Fruit fly (Drosophila melanogaster) whole organism, embryonic: Measurements from ENCODE around the gene Rh3.

Source experiments
- Abd-B ChIP-seq: fragments of 200-800 bp; sonication (Bioruptor generic); optimal IDR thresholded peaks from 2 replicates; lab custom pipeline; 2018; ENCODE audit warnings: missing biosample characterization, mild to moderate bottlenecking, missing genetic modification characterization, moderate library complexity
- Atf3 ChIP-seq: fragments of 200-800 bp; sonication (Bioruptor generic); optimal IDR thresholded peaks from 3 replicates; lab custom pipeline; 2016; ENCODE audit warnings: missing biosample characterization, missing genetic modification characterization
- Bteb2 ChIP-seq: fragments of 200-800 bp; sonication (Bioruptor generic); optimal IDR thresholded peaks from 2 replicates; lab custom pipeline; 2016; ENCODE audit warnings: missing biosample characterization, missing genetic modification characterization
- CG10462 ChIP-seq: fragments of 200-800 bp; sonication (Bioruptor generic); optimal IDR thresholded peaks from 2 replicates; lab custom pipeline; 2016; ENCODE audit warnings: missing biosample characterization, missing genetic modification characterization
- CG12104 ChIP-seq: fragments of 200-800 bp; sonication (Bioruptor generic); optimal IDR thresholded peaks from 3 replicates; lab custom pipeline; 2016; ENCODE audit warnings: missing biosample characterization, missing genetic modification characterization
- CG12659 ChIP-seq: fragments of 200-800 bp; sonication (Bioruptor generic); optimal IDR thresholded peaks from 3 replicates; lab custom pipeline; 2017; ENCODE audit warnings: mild to moderate bottlenecking, missing biosample characterization, missing genetic modification reagents, missing genetic modification characterization
- CG13424 ChIP-seq: fragments of 200-800 bp; sonication (Bioruptor generic); optimal IDR thresholded peaks from 2 replicates; lab custom pipeline; 2019; ENCODE audit warnings: missing biosample characterization, mild to moderate bottlenecking, missing genetic modification characterization, moderate library complexity
- CG13775 ChIP-seq: fragments of 200-800 bp; sonication (Bioruptor generic); optimal IDR thresholded peaks from 3 replicates; lab custom pipeline; 2017; ENCODE audit warnings: missing biosample characterization, mild to moderate bottlenecking, missing genetic modification characterization
- CG14710 ChIP-seq: fragments of 200-800 bp; sonication (Bioruptor generic); optimal IDR thresholded peaks from 3 replicates; lab custom pipeline; 2019; ENCODE audit warnings: missing biosample characterization, mild to moderate bottlenecking, missing genetic modification characterization, moderate library complexity
- CG16813 ChIP-seq: fragments of 200-800 bp; sonication (Bioruptor generic); IDR thresholded peaks from 3 replicates; pipeline ENCODE4 v1.3.6; 2022; ENCODE audit warnings: missing biosample characterization, missing genetic modification characterization; ENCODE audit not compliant: partially characterized antibody
- CG17912 ChIP-seq: fragments of 200-800 bp; sonication (Bioruptor generic); optimal IDR thresholded peaks from 2 replicates; lab custom pipeline; 2018; ENCODE audit warnings: missing biosample characterization, mild to moderate bottlenecking, missing genetic modification characterization
- CG2116 ChIP-seq: fragments of 200-800 bp; sonication (Bioruptor generic); optimal IDR thresholded peaks from 3 replicates; lab custom pipeline; 2018; ENCODE audit warnings: missing biosample characterization, mild to moderate bottlenecking, missing genetic modification characterization
- CG2678 ChIP-seq: fragments of 200-800 bp; sonication (Bioruptor generic); optimal IDR thresholded peaks from 3 replicates; lab custom pipeline; 2019; ENCODE audit warnings: missing biosample characterization, mild to moderate bottlenecking, missing genetic modification characterization, moderate library complexity
- CG30431 ChIP-seq: fragments of 200-800 bp; sonication (Bioruptor generic); optimal IDR thresholded peaks from 2 replicates; lab custom pipeline; 2017; ENCODE audit warnings: missing biosample characterization, missing genetic modification characterization
- CG34422 ChIP-seq: fragments of 200-800 bp; sonication (Bioruptor generic); IDR thresholded peaks from 3 replicates; pipeline ENCODE4 v1.3.6; 2022; ENCODE audit warnings: missing biosample characterization, missing genetic modification characterization
- CG4617 ChIP-seq: fragments of 200-800 bp; sonication (Bioruptor generic); optimal IDR thresholded peaks from 3 replicates; lab custom pipeline; 2016; ENCODE audit warnings: missing biosample characterization, missing genetic modification characterization, borderline replicate concordance
- CG7839 ChIP-seq: fragments of 200-800 bp; sonication (Bioruptor generic); optimal IDR thresholded peaks from 3 replicates; lab custom pipeline; 2018; ENCODE audit warnings: missing biosample characterization, mild to moderate bottlenecking, missing genetic modification characterization, moderate library complexity
- CG8281 ChIP-seq: fragments of 200-800 bp; sonication (Bioruptor generic); optimal IDR thresholded peaks from 2 replicates; lab custom pipeline; 2018; ENCODE audit warnings: missing biosample characterization, mild to moderate bottlenecking, missing genetic modification characterization, moderate library complexity
- CG9932 ChIP-seq: fragments of 200-800 bp; sonication (Bioruptor generic); IDR thresholded peaks from 2 replicates; pipeline ENCODE4 v1.3.6; 2022; ENCODE audit warnings: missing biosample characterization, missing genetic modification characterization
- CoRest ChIP-seq: fragments of 200-800 bp; sonication (Bioruptor generic); optimal IDR thresholded peaks from 3 replicates; lab custom pipeline; 2018; ENCODE audit warnings: missing biosample characterization, mild to moderate bottlenecking, missing genetic modification characterization, moderate library complexity
- Dp ChIP-seq: fragments of 200-800 bp; sonication (Bioruptor generic); optimal IDR thresholded peaks from 2 replicates; lab custom pipeline; 2018; ENCODE audit warnings: missing biosample characterization, mild to moderate bottlenecking, missing genetic modification characterization, moderate library complexity
- Ets65A ChIP-seq: fragments of 200-800 bp; sonication (Bioruptor generic); peaks from one replicate; lab custom pipeline; 2016; ENCODE audit warnings: missing biosample characterization, missing genetic modification characterization
- Fer1 ChIP-seq: fragments of 200-800 bp; sonication (Bioruptor generic); optimal IDR thresholded peaks from 2 replicates; lab custom pipeline; 2017; ENCODE audit warnings: missing biosample characterization, mild to moderate bottlenecking, missing genetic modification characterization
- Gug ChIP-seq: fragments of 200-800 bp; sonication (Bioruptor generic); IDR thresholded peaks from 4 replicates; pipeline ENCODE4 v1.3.6; 2022; ENCODE audit warnings: missing biosample characterization, missing genetic modification characterization
- HmgZ ChIP-seq: fragments of 200-800 bp; sonication (Bioruptor generic); optimal IDR thresholded peaks from 2 replicates; lab custom pipeline; 2018; ENCODE audit warnings: missing biosample characterization, mild to moderate bottlenecking, missing genetic modification characterization
- Med ChIP-seq: fragments of 200-800 bp; sonication (Bioruptor generic); peaks from one replicate; lab custom pipeline; 2016; ENCODE audit warnings: missing biosample characterization, missing genetic modification characterization, mild to moderate bottlenecking, inconsistent platforms, moderate library complexity
- NK7.1 ChIP-seq: fragments of 200-800 bp; sonication (Bioruptor generic); optimal IDR thresholded peaks from 3 replicates; lab custom pipeline; 2016; ENCODE audit warnings: missing biosample characterization, missing genetic modification characterization
- Opbp ChIP-seq: fragments of 200-800 bp; sonication (Bioruptor generic); IDR thresholded peaks from 3 replicates; pipeline ENCODE4 v1.3.6; 2022; ENCODE audit warnings: missing biosample characterization, missing genetic modification characterization; ENCODE audit not compliant: partially characterized antibody
- Rfx ChIP-seq: fragments of 200-800 bp; sonication (Bioruptor generic); IDR thresholded peaks from 2 replicates; pipeline ENCODE4 v1.3.6; 2022; ENCODE audit warnings: missing biosample characterization, missing genetic modification characterization
- Rx ChIP-seq: fragments of 200-800 bp; sonication (Bioruptor generic); IDR thresholded peaks from 2 replicates; pipeline ENCODE4 v1.3.6; 2022; ENCODE audit warnings: missing biosample characterization, missing genetic modification characterization
- Scr ChIP-seq: fragments of 200-800 bp; sonication (Bioruptor generic); IDR thresholded peaks from 2 replicates; pipeline ENCODE4 v1.3.6; 2022; ENCODE audit warnings: missing biosample characterization, missing genetic modification characterization; ENCODE audit not compliant: partially characterized antibody
- Sin3A ChIP-seq: fragments of >200 bp; optimal IDR thresholded peaks from 2 replicates; lab custom pipeline; 2018
- Sox100B ChIP-seq: fragments of 200-800 bp; sonication (Bioruptor generic); optimal IDR thresholded peaks from 3 replicates; lab custom pipeline; 2018; ENCODE audit warnings: missing biosample characterization, mild to moderate bottlenecking, missing genetic modification characterization
- Sry-δ ChIP-seq: fragments of 200-800 bp; sonication (Bioruptor generic); optimal IDR thresholded peaks from 2 replicates; lab custom pipeline; 2016; ENCODE audit warnings: missing biosample characterization, missing genetic modification characterization
- abd-A ChIP-seq: fragments of 200-800 bp; sonication (Bioruptor generic); optimal IDR thresholded peaks from 3 replicates; lab custom pipeline; 2019; ENCODE audit warnings: missing biosample characterization, mild to moderate bottlenecking, missing genetic modification characterization, moderate library complexity
- dpn ChIP-seq, 2 experiments: fragments of 200-800 bp; sonication (Bioruptor generic); optimal IDR thresholded peaks; 3 replicates each; lab custom pipeline; 2016; ENCODE audit warnings: missing biosample characterization in 2 of 2, missing genetic modification characterization in 2 of 2
- gem ChIP-seq: fragments of 200-800 bp; sonication (Bioruptor generic); optimal IDR thresholded peaks from 2 replicates; lab custom pipeline; 2019; ENCODE audit warnings: missing biosample characterization, mild to moderate bottlenecking, missing genetic modification characterization, moderate library complexity
- gfzf ChIP-seq: fragments of 200-800 bp; sonication (Bioruptor generic); optimal IDR thresholded peaks from 2 replicates; lab custom pipeline; 2016; ENCODE audit warnings: missing biosample characterization, mild to moderate bottlenecking, missing genetic modification characterization, moderate library complexity
- ind ChIP-seq: fragments of 200-800 bp; sonication (Bioruptor generic); optimal IDR thresholded peaks from 3 replicates; lab custom pipeline; 2016; ENCODE audit warnings: missing biosample characterization, missing genetic modification characterization
- inv ChIP-seq: fragments of 200-800 bp; sonication (Bioruptor generic); IDR thresholded peaks from 2 replicates; pipeline ENCODE4 v1.3.6; 2022; ENCODE audit warnings: missing biosample characterization, missing genetic modification characterization; ENCODE audit not compliant: partially characterized antibody
- jumu ChIP-seq: fragments of 200-800 bp; sonication (Bioruptor generic); optimal IDR thresholded peaks from 3 replicates; lab custom pipeline; 2016; ENCODE audit warnings: missing biosample characterization, missing genetic modification characterization
- knrl ChIP-seq: fragments of 200-800 bp; sonication (Bioruptor generic); IDR thresholded peaks from 3 replicates; pipeline ENCODE4 v1.3.6; 2022; ENCODE audit warnings: missing biosample characterization, missing genetic modification characterization; ENCODE audit not compliant: partially characterized antibody
- mam ChIP-seq: fragments of 200-800 bp; sonication (Bioruptor generic); optimal IDR thresholded peaks from 3 replicates; lab custom pipeline; 2016; ENCODE audit warnings: missing biosample characterization, missing genetic modification characterization
- nmo ChIP-seq: fragments of 200-800 bp; sonication (Bioruptor generic); optimal IDR thresholded peaks from 2 replicates; lab custom pipeline; 2018; ENCODE audit warnings: missing biosample characterization, mild to moderate bottlenecking, missing genetic modification characterization, moderate library complexity
- phol ChIP-seq: fragments of 200-800 bp; sonication (Bioruptor generic); optimal IDR thresholded peaks from 3 replicates; lab custom pipeline; 2018; ENCODE audit warnings: missing biosample characterization, mild to moderate bottlenecking, missing genetic modification characterization, moderate library complexity
- prd ChIP-seq, 3 experiments: fragments of >200 bp in 2 of 3; fragments of 200-800 bp in 1 of 3; sonication (Bioruptor generic) in 1 of 3; optimal IDR thresholded peaks in 2 of 3; IDR thresholded peaks in 1 of 3; 2 replicates in 2 of 3; 3 replicates in 1 of 3; pipeline versions ENCODE4 v1.3.6 to Lab custom; 2017 to 2022; ENCODE audit warnings: missing biosample characterization in 1 of 3, missing genetic modification characterization in 1 of 3
- pros ChIP-seq: fragments of 200-800 bp; sonication (Bioruptor generic); optimal IDR thresholded peaks from 3 replicates; lab custom pipeline; 2019; ENCODE audit warnings: missing biosample characterization, mild to moderate bottlenecking, missing genetic modification characterization, moderate library complexity
- pzg ChIP-seq: fragments of 200-800 bp; sonication (Bioruptor generic); optimal IDR thresholded peaks from 3 replicates; lab custom pipeline; 2018; ENCODE audit warnings: missing biosample characterization, mild to moderate bottlenecking, missing genetic modification characterization, moderate library complexity
- row ChIP-seq: fragments of 200-800 bp; sonication (Bioruptor generic); IDR thresholded peaks from 3 replicates; pipeline ENCODE4 v1.3.6; 2022; ENCODE audit warnings: missing biosample characterization, missing genetic modification characterization

The Rh3 gene

dm6 chr3R:20057501-20057900 lies 24.7 kb downstream of the Rh3 start, which contains the start of gene mdlc (continued):
- no peak for TF ChIP-seq CG8281 (tag; lab: Kevin White, UChicago)
- TF ChIP-seq Sry-δ (GFP tag; lab: Kevin White, UChicago): peak; percentile 77
- TF ChIP-seq Ets65A (GFP tag; lab: Kevin White, UChicago): peak; percentile 84
- TF ChIP-seq prd (optimal IDR thresholded peaks at IDR 0.05; lab: Kevin White, UChicago): no peak
- peak; percentile 33; the same call in 1 of the 3 replicates for TF ChIP-seq prd (GFP tag; IDR thresholded peaks at IDR 0.05; lab: Robert Waterston, UW)
- peak; percentile 26 for TF ChIP-seq CG13424 (tag; lab: Kevin White, UChicago)
- peak; percentile 40 for TF ChIP-seq CG14710 (tag; lab: Kevin White, UChicago)
- TF ChIP-seq CG17912 (GFP tag; lab: Kevin White, UChicago): no peak
- TF ChIP-seq nmo (GFP tag; lab: Kevin White, UChicago): peak; percentile 70
- peak; percentile 15 for TF ChIP-seq CG7839 (tag; lab: Kevin White, UChicago)
- peak; percentile 51 for TF ChIP-seq Sin3A (lab: Kevin White, UChicago)
- TF ChIP-seq Sox100B (GFP tag; lab: Kevin White, UChicago): peak; percentile 11
- TF ChIP-seq CG2116 (GFP tag; lab: Kevin White, UChicago): peak; percentile 15
- peak; percentile 76 for TF ChIP-seq knrl (GFP tag; lab: Robert Waterston, UW)
- peak; percentile 19 for TF ChIP-seq ind (GFP tag; lab: Kevin White, UChicago)
- TF ChIP-seq Dp (GFP tag; lab: Kevin White, UChicago): peak; percentile 57
- peak in 1 of 2 experiments; percentile 0 for TF ChIP-seq dpn (GFP tag; optimal IDR thresholded peaks at IDR 0.05; lab: Kevin White, UChicago)
- TF ChIP-seq gem (tag; lab: Kevin White, UChicago): peak; percentile 41
- TF ChIP-seq Scr (GFP tag; lab: Robert Waterston, UW): peak; percentile 71
- peak; percentile 63 for TF ChIP-seq Med
- TF ChIP-seq gfzf (GFP tag; lab: Kevin White, UChicago): peak; percentile 56
- peak; percentile 33 for TF ChIP-seq CG2678
- TF ChIP-seq CG4617 (GFP tag; lab: Kevin White, UChicago): peak; percentile 29
- TF ChIP-seq CG13775 (GFP tag; lab: Kevin White, UChicago): peak; percentile 4
- TF ChIP-seq Rx (GFP tag; lab: Robert Waterston, UW): no peak
- no peak for TF ChIP-seq pros (GFP tag; lab: Kevin White, UChicago)
- peak; percentile 59 for TF ChIP-seq CoRest (tag; lab: Kevin White, UChicago)
- peak; percentile 78 for TF ChIP-seq row (GFP tag; lab: Robert Waterston, UW)
- TF ChIP-seq Opbp (GFP tag; lab: Robert Waterston, UW): 0 out of 3 replicates have a peak, but pooled peaks have one; percentile 31
- no peak for TF ChIP-seq Fer1 (GFP tag; lab: Kevin White, UChicago)
- TF ChIP-seq CG12104 (GFP tag; lab: Kevin White, UChicago): peak; percentile 2
- TF ChIP-seq NK7.1 (GFP tag; lab: Kevin White, UChicago): no peak
- peak; percentile 28; the same call in 1 of the 2 replicates for TF ChIP-seq Rfx (GFP tag; lab: Robert Waterston, UW)
- peak; percentile 47; the same call in 1 of the 2 replicates for TF ChIP-seq inv
- peak; percentile 21 for TF ChIP-seq HmgZ (tag; lab: Kevin White, UChicago)
- peak; percentile 71 for TF ChIP-seq CG16813 (GFP tag; lab: Robert Waterston, UW)
- no peak for TF ChIP-seq jumu (GFP tag; lab: Kevin White, UChicago)
- no peak for TF ChIP-seq CG10462 (GFP tag; lab: Kevin White, UChicago)
- peak; percentile 55; the same call in 1 of the 2 replicates for TF ChIP-seq CG9932 (GFP tag; lab: Robert Waterston, UW)
- TF ChIP-seq Bteb2 (GFP tag; lab: Kevin White, UChicago): no peak
- TF ChIP-seq CG34422 (GFP tag; lab: Robert Waterston, UW): peak; percentile 78; the same call in 1 of the 3 replicates
- TF ChIP-seq Atf3: no peak
- peak; percentile 38 for TF ChIP-seq pzg (GFP tag; lab: Kevin White, UChicago)
- peak; percentile 46 for TF ChIP-seq abd-A (tag; lab: Kevin White, UChicago)
- peak; percentile 42 for TF ChIP-seq CG12659 (GFP tag; lab: Kevin White, UChicago)
- no peak for TF ChIP-seq CG30431
- peak; percentile 13 for TF ChIP-seq mam (GFP tag; lab: Kevin White, UChicago)
- peak; percentile 51 for TF ChIP-seq phol (tag; lab: Kevin White, UChicago)
- no peak for TF ChIP-seq Gug
- peak; percentile 69 for TF ChIP-seq Abd-B (GFP tag; lab: Kevin White, UChicago)
